Worm (Caenorhabditis elegans) whole organism, L1 larva: ENCODE measurements around the gene unc-129.
A peak's percentile ranks its signal among the peaks of the same experiment; 100 is the strongest.

Experiments used
- C04F5.9 ChIP-seq: sonication (generic microtip); optimal IDR thresholded peaks from 2 replicates; lab custom pipeline; 2016; ENCODE audit warnings: missing genetic modification characterization, missing compliant biosample characterization
- C16A3.4 ChIP-seq: fragments of 150-350 bp; optimal IDR thresholded peaks from 2 replicates; lab custom pipeline; 2014; ENCODE audit warnings: missing biosample characterization, missing genetic modification characterization
- F16B12.6 ChIP-seq: fragments of 150-350 bp; optimal IDR thresholded peaks from 2 replicates; lab custom pipeline; 2014; ENCODE audit warnings: missing biosample characterization, missing genetic modification characterization
- aha-1 ChIP-seq: fragments of 150-350 bp; optimal IDR thresholded peaks from 2 replicates; lab custom pipeline; 2014; ENCODE audit warnings: missing biosample characterization, missing genetic modification characterization
- ama-1 ChIP-seq: fragments of 150-350 bp; optimal IDR thresholded peaks from 2 replicates; lab custom pipeline; 2014
- blmp-1 ChIP-seq: fragments of 150-350 bp; optimal IDR thresholded peaks from 2 replicates; lab custom pipeline; 2014; ENCODE audit warnings: missing biosample characterization, missing genetic modification characterization
- ceh-82 ChIP-seq, 3 experiments: fragments of 150-350 bp in 1 of 3; sonication (generic microtip) in 2 of 3; optimal IDR thresholded peaks; 2 replicates each; lab custom pipeline; 2014 to 2017; ENCODE audit warnings: missing biosample characterization in 3 of 3, missing genetic modification characterization in 3 of 3
- ceh-88 ChIP-seq: fragments of 200-800 bp; sonication (Bioruptor generic); IDR thresholded peaks from 2 replicates; pipeline ENCODE4 v1.3.6; 2022; ENCODE audit warnings: missing genetic modification characterization, missing compliant biosample characterization
- ces-1 ChIP-seq: fragments of 150-350 bp; optimal IDR thresholded peaks from 2 replicates; lab custom pipeline; 2014; ENCODE audit warnings: missing biosample characterization, missing genetic modification reagents, missing genetic modification characterization
- dpl-1 ChIP-seq, 3 experiments: fragments of 150-350 bp in 2 of 3; sonication (generic microtip) in 1 of 3; optimal IDR thresholded peaks; 2 replicates each; lab custom pipeline; 2014 to 2017; ENCODE audit warnings: missing biosample characterization in 3 of 3, missing genetic modification characterization in 3 of 3, missing genetic modification reagents in 3 of 3
- efl-1 ChIP-seq, 4 experiments: fragments of 150-350 bp; optimal IDR thresholded peaks in 3 of 4; peaks in 1 of 4; 1 replicate in 1 of 4; 2 replicates in 3 of 4; lab custom pipeline; 2014; ENCODE audit warnings: missing biosample characterization in 2 of 4, missing genetic modification characterization in 2 of 4, missing genetic modification reagents in 2 of 4
- efl-3 ChIP-seq: fragments of 200-800 bp; sonication (Bioruptor generic); optimal IDR thresholded peaks from 2 replicates; lab custom pipeline; 2018; ENCODE audit warnings: mild to moderate bottlenecking, missing genetic modification characterization, missing compliant biosample characterization
- egl-13 ChIP-seq: sonication (generic microtip); optimal IDR thresholded peaks from 2 replicates; lab custom pipeline; 2016; ENCODE audit warnings: missing genotype, missing genetic modification reagents, missing genetic modification characterization, missing compliant biosample characterization
- egl-27 ChIP-seq, 2 experiments: fragments of 150-350 bp in 1 of 2; sonication (generic microtip); optimal IDR thresholded peaks; 3 replicates each; lab custom pipeline; 2017 to 2018; ENCODE audit warnings: missing biosample characterization in 2 of 2, missing genetic modification characterization in 2 of 2, missing genetic modification reagents in 2 of 2
- elt-2 ChIP-seq: sonication (generic microtip); optimal IDR thresholded peaks from 2 replicates; lab custom pipeline; 2016; ENCODE audit warnings: missing genetic modification characterization, mild to moderate bottlenecking, inconsistent platforms, missing compliant biosample characterization, missing genetic modification reagents
- fkh-10 ChIP-seq: sonication (generic microtip); optimal IDR thresholded peaks from 2 replicates; lab custom pipeline; 2017; ENCODE audit warnings: missing biosample characterization, missing genetic modification reagents, missing genetic modification characterization
- fkh-4 ChIP-seq: sonication (generic microtip); optimal IDR thresholded peaks from 2 replicates; lab custom pipeline; 2016; ENCODE audit warnings: missing compliant biosample characterization, missing genetic modification characterization, borderline replicate concordance
- fkh-8 ChIP-seq: sonication (generic microtip); optimal IDR thresholded peaks from 2 replicates; lab custom pipeline; 2016; ENCODE audit warnings: mild to moderate bottlenecking, missing genetic modification characterization, missing compliant biosample characterization
- grh-1 ChIP-seq: fragments of 200-800 bp; sonication (Bioruptor generic); IDR thresholded peaks from 2 replicates; pipeline ENCODE4 v1.3.6; 2022; ENCODE audit warnings: missing genetic modification reagents, missing genetic modification characterization, missing compliant biosample characterization
- hpl-2 ChIP-seq: fragments of 150-350 bp; optimal IDR thresholded peaks from 2 replicates; lab custom pipeline; 2014; ENCODE audit warnings: missing biosample characterization, missing genetic modification reagents, missing genetic modification characterization
- jun-1 ChIP-seq: fragments of 150-350 bp; optimal IDR thresholded peaks from 2 replicates; lab custom pipeline; 2014; ENCODE audit warnings: missing biosample characterization, missing genetic modification reagents, missing genetic modification characterization
- lin-13 ChIP-seq: fragments of 150-350 bp; optimal IDR thresholded peaks from 2 replicates; lab custom pipeline; 2014; ENCODE audit warnings: missing biosample characterization, missing genetic modification reagents, missing genetic modification characterization
- lin-14 ChIP-seq: fragments of 200-800 bp; sonication (Bioruptor generic); optimal IDR thresholded peaks from 2 replicates; lab custom pipeline; 2018; ENCODE audit warnings: mild to moderate bottlenecking, missing genetic modification characterization, moderate library complexity, missing compliant biosample characterization
- lin-35 ChIP-seq, 2 experiments: fragments of 150-350 bp; optimal IDR thresholded peaks; 2 replicates each; lab custom pipeline; 2014; ENCODE audit warnings: missing biosample characterization in 2 of 2, missing genetic modification characterization in 2 of 2, missing genetic modification reagents in 2 of 2
- lin-39 ChIP-seq: fragments of 150-350 bp; optimal IDR thresholded peaks from 2 replicates; lab custom pipeline; 2014; ENCODE audit warnings: missing biosample characterization, missing genetic modification reagents, missing genetic modification characterization
- lir-3 ChIP-seq: sonication (generic microtip); optimal IDR thresholded peaks from 2 replicates; lab custom pipeline; 2016; ENCODE audit warnings: mild to moderate bottlenecking, missing genetic modification characterization, moderate library complexity, missing compliant biosample characterization; ENCODE audit not compliant: poor library complexity
- mab-9 ChIP-seq: fragments of 200-800 bp; sonication (Bioruptor generic); IDR thresholded peaks from 2 replicates; pipeline ENCODE4 v1.3.6; 2022; ENCODE audit warnings: missing genetic modification reagents, missing genetic modification characterization, missing compliant biosample characterization
- mdl-1 ChIP-seq, 2 experiments: fragments of 150-350 bp; optimal IDR thresholded peaks; 2 replicates each; lab custom pipeline; 2014 to 2017; ENCODE audit warnings: missing biosample characterization in 2 of 2, missing genetic modification characterization in 2 of 2, inconsistent platforms in 1 of 2
- mef-2 ChIP-seq: fragments of 150-350 bp; optimal IDR thresholded peaks from 2 replicates; lab custom pipeline; 2014; ENCODE audit warnings: missing biosample characterization, missing genetic modification characterization
- mep-1 ChIP-seq: fragments of 150-350 bp; optimal IDR thresholded peaks from 2 replicates; lab custom pipeline; 2014; ENCODE audit warnings: missing biosample characterization, missing genetic modification characterization
- nhr-11 ChIP-seq: fragments of 150-350 bp; optimal IDR thresholded peaks from 2 replicates; lab custom pipeline; 2014; ENCODE audit warnings: missing biosample characterization, missing genetic modification characterization
- nhr-237 ChIP-seq: fragments of 150-350 bp; optimal IDR thresholded peaks from 2 replicates; lab custom pipeline; 2014; ENCODE audit warnings: missing biosample characterization, missing genetic modification characterization
- nhr-47 ChIP-seq: sonication (generic microtip); optimal IDR thresholded peaks from 2 replicates; lab custom pipeline; 2016; ENCODE audit warnings: mild to moderate bottlenecking, missing genetic modification characterization, moderate library complexity, missing compliant biosample characterization
- nhr-76 ChIP-seq: sonication (generic microtip); optimal IDR thresholded peaks from 2 replicates; lab custom pipeline; 2017; ENCODE audit warnings: missing biosample characterization, missing genetic modification characterization
- nhr-85 ChIP-seq: sonication (generic microtip); peaks from one replicate; lab custom pipeline; 2016; ENCODE audit warnings: missing genetic modification characterization, inconsistent platforms, missing compliant biosample characterization
- nhr-90 ChIP-seq: sonication (generic microtip); optimal IDR thresholded peaks from 2 replicates; lab custom pipeline; 2016; ENCODE audit warnings: mild to moderate bottlenecking, missing genetic modification characterization, missing compliant biosample characterization; ENCODE audit not compliant: poor library complexity
- pax-3 ChIP-seq: fragments of 200-800 bp; sonication (Bioruptor generic); optimal IDR thresholded peaks from 2 replicates; lab custom pipeline; 2018; ENCODE audit warnings: mild to moderate bottlenecking, missing genetic modification characterization, moderate library complexity, missing compliant biosample characterization
- rnt-1 ChIP-seq: sonication (generic microtip); optimal IDR thresholded peaks from 2 replicates; lab custom pipeline; 2016; ENCODE audit warnings: mild to moderate bottlenecking, missing genetic modification characterization, moderate library complexity, missing compliant biosample characterization
- skn-1 ChIP-seq: fragments of 150-350 bp; optimal IDR thresholded peaks from 2 replicates; lab custom pipeline; 2014; ENCODE audit warnings: missing biosample characterization, missing genetic modification characterization
- snpc-4 ChIP-seq: fragments of 150-350 bp; optimal IDR thresholded peaks from 2 replicates; lab custom pipeline; 2014; ENCODE audit warnings: missing biosample characterization, missing genetic modification characterization
- sox-4 ChIP-seq: sonication (generic microtip); optimal IDR thresholded peaks from 2 replicates; lab custom pipeline; 2016; ENCODE audit warnings: missing genetic modification characterization, missing compliant biosample characterization
- sptf-1 ChIP-seq: fragments of 150-350 bp; optimal IDR thresholded peaks from 2 replicates; lab custom pipeline; 2014; ENCODE audit warnings: missing biosample characterization, missing genetic modification characterization
- sup-37 ChIP-seq: fragments of 200-800 bp; sonication (Bioruptor generic); optimal IDR thresholded peaks from 2 replicates; lab custom pipeline; 2018; ENCODE audit warnings: mild to moderate bottlenecking, missing genetic modification characterization, missing compliant biosample characterization
- swsn-7 ChIP-seq: sonication (generic microtip); optimal IDR thresholded peaks from 2 replicates; lab custom pipeline; 2016; ENCODE audit warnings: missing genetic modification characterization, missing compliant biosample characterization
- unc-86 ChIP-seq: sonication (generic microtip); optimal IDR thresholded peaks from 2 replicates; lab custom pipeline; 2016; ENCODE audit warnings: missing genetic modification characterization, missing compliant biosample characterization
- unc-98 ChIP-seq: fragments of 200-800 bp; sonication (Bioruptor generic); IDR thresholded peaks from 2 replicates; pipeline ENCODE4 v1.3.6; 2022; ENCODE audit warnings: missing genetic modification characterization, missing compliant biosample characterization
- vab-15 ChIP-seq: sonication (generic microtip); optimal IDR thresholded peaks from 2 replicates; lab custom pipeline; 2017; ENCODE audit warnings: missing genotype, mild to moderate bottlenecking, missing genetic modification characterization, missing compliant biosample characterization
- xbp-1 ChIP-seq: sonication (generic microtip); optimal IDR thresholded peaks from 2 replicates; lab custom pipeline; 2016; ENCODE audit warnings: missing genetic modification characterization, missing compliant biosample characterization
- zip-4 ChIP-seq: fragments of 200-800 bp; sonication (Bioruptor generic); optimal IDR thresholded peaks from 2 replicates; lab custom pipeline; 2018; ENCODE audit warnings: mild to moderate bottlenecking, missing genetic modification characterization, moderate library complexity, missing compliant biosample characterization
- ztf-11 ChIP-seq, 2 experiments: sonication (generic microtip); optimal IDR thresholded peaks; 2 replicates each; lab custom pipeline; 2016 to 2017; ENCODE audit warnings: missing genetic modification characterization in 2 of 2, missing biosample characterization in 1 of 2, missing compliant biosample characterization in 1 of 2

Gene unc-129

DNA sequence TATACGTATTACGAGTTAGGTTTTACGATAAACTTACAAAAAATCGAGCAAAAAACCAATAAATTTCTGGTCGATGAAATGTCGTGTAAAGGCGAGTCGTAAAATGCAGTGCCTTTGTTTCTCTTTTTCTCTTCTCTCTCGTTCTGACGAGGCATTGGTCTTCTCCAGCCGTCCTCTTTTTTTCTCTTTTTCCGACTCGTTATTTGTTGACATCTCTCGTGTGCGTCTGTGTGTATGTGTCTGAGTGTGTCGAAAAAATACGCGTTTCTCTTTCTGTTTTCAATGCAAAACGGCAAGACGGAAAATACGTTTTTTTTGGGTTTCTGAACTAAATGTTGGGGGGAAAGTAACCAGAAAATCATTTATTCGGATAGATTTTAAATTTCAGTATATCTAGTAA, 27.3 kb upstream of the unc-129 start, which contains the start of gene C53D6.6:
TSS of gene C53D6.6 (minus strand) at position 118 of the 400 bp plus-strand sequence.
- no peak for TF ChIP-seq unc-98
- TF ChIP-seq ces-1 = no peak
- no peak for TF ChIP-seq ama-1 (lab: Kevin White, UChicago)
- TF ChIP-seq efl-1 (optimal IDR thresholded peaks at IDR 0.05; lab: Kevin White, UChicago) = peak; percentile 5 to 17
- TF ChIP-seq efl-1 (GFP tag; optimal IDR thresholded peaks at IDR 0.05 in 1 of 2; lab: Kevin White, UChicago) = no peak
- TF ChIP-seq dpl-1 (GFP tag; optimal IDR thresholded peaks at IDR 0.05; lab: Kevin White, UChicago) = peak in 1 of 3 experiments; percentile 2
- peak; percentile 50 for TF ChIP-seq mep-1
- no peak for TF ChIP-seq xbp-1 (tag; lab: Kevin White, UChicago)
- no peak for TF ChIP-seq nhr-76 (tag; lab: Kevin White, UChicago)
- TF ChIP-seq F16B12.6 = peak; percentile 4
- TF ChIP-seq blmp-1 = peak; percentile 71
- no peak for TF ChIP-seq lin-13 (GFP tag; lab: Kevin White, UChicago)

DNA sequence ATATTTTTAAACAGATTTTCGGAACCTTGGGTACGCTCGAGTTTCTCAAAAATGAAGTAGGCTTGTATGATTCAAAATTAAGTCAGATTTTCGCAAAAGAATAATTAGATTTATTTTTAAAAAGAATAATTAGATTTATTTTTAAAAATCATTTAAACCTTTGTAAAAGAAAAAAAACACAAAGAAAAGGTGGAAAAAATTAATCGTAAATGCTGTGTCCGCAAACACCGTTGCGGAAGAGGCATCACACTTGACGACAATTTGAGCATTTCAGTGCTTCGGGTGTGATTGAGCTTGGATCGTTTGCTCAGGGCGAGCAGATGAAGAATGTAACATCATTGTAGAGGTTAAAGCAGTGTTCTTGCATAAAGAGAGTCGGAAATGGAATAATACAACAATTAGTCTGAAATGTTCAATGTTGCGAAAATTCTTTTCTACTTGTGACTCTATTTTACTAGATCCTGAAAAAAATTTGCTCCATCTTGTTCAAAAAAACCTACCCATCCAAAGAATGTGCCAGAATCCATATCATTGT, 16.1 kb upstream of the unc-129 start:
- peak; percentile 3 for TF ChIP-seq xbp-1 (tag; lab: Kevin White, UChicago)
- TF ChIP-seq lin-14 (GFP tag; lab: Kevin White, UChicago) = no peak
- no peak for TF ChIP-seq lin-39
- no peak for TF ChIP-seq C04F5.9
- TF ChIP-seq swsn-7 (tag; lab: Kevin White, UChicago) = peak; percentile 10
- TF ChIP-seq elt-2 (tag; lab: Kevin White, UChicago) = no peak
- no peak for TF ChIP-seq mef-2
- TF ChIP-seq lin-35 (GFP tag; optimal IDR thresholded peaks at IDR 0.05; lab: Kevin White, UChicago) = peak in 1 of 2 experiments; percentile 3
- peak; percentile 61 for TF ChIP-seq mep-1
- TF ChIP-seq egl-27 (tag; optimal IDR thresholded peaks at IDR 0.05; lab: Kevin White, UChicago) = no peak
- TF ChIP-seq rnt-1 = peak; percentile 24
- TF ChIP-seq sup-37 (GFP tag; lab: Kevin White, UChicago) = no peak
- TF ChIP-seq efl-1 (optimal IDR thresholded peaks at IDR 0.05; lab: Kevin White, UChicago) = peak; percentile 40 to 51
- TF ChIP-seq efl-1 (GFP tag; optimal IDR thresholded peaks at IDR 0.05 in 1 of 2; lab: Kevin White, UChicago) = peak; percentile 44 to 58
- TF ChIP-seq C16A3.4 (tag; lab: Kevin White, UChicago) = no peak
- TF ChIP-seq vab-15 (tag; lab: Kevin White, UChicago) = no peak
- no peak for TF ChIP-seq aha-1 (tag; lab: Kevin White, UChicago)
- no peak for TF ChIP-seq ztf-11 (tag; optimal IDR thresholded peaks at IDR 0.05; lab: Kevin White, UChicago)
- no peak for TF ChIP-seq mdl-1 (tag; optimal IDR thresholded peaks at IDR 0.05; lab: Kevin White, UChicago)
- TF ChIP-seq sox-4 (tag; lab: Kevin White, UChicago) = no peak
- TF ChIP-seq unc-98 = no peak
- TF ChIP-seq pax-3 (tag; lab: Kevin White, UChicago) = no peak
- TF ChIP-seq unc-86 (tag; lab: Kevin White, UChicago) = no peak
- TF ChIP-seq fkh-4 (tag; lab: Kevin White, UChicago) = no peak
- no peak for TF ChIP-seq mab-9 (GFP tag; lab: Robert Waterston, UW)
- no peak for TF ChIP-seq nhr-237 (tag; lab: Kevin White, UChicago)
- TF ChIP-seq nhr-90 (tag; lab: Kevin White, UChicago) = no peak
- no peak for TF ChIP-seq grh-1
- peak; percentile 66 for TF ChIP-seq nhr-85
- no peak for TF ChIP-seq ceh-82 (tag; optimal IDR thresholded peaks at IDR 0.05; lab: Kevin White, UChicago)
- TF ChIP-seq nhr-47 (tag; lab: Kevin White, UChicago) = no peak
- no peak for TF ChIP-seq ceh-88 (GFP tag; lab: Robert Waterston, UW)
- TF ChIP-seq hpl-2 = no peak
- no peak for TF ChIP-seq jun-1 (tag; lab: Kevin White, UChicago)
- TF ChIP-seq F16B12.6 = peak; percentile 85
- TF ChIP-seq skn-1 (tag; lab: Kevin White, UChicago) = no peak
- no peak for TF ChIP-seq sptf-1 (tag; lab: Kevin White, UChicago)
- TF ChIP-seq fkh-8 (tag; lab: Kevin White, UChicago) = no peak
- TF ChIP-seq fkh-10 (GFP tag; lab: Kevin White, UChicago) = no peak
- no peak for TF ChIP-seq lir-3 (tag; lab: Kevin White, UChicago)
- TF ChIP-seq egl-13 (tag; lab: Kevin White, UChicago) = no peak
- no peak for TF ChIP-seq efl-3 (GFP tag; lab: Kevin White, UChicago)
- no peak for TF ChIP-seq nhr-11 (tag; lab: Kevin White, UChicago)
- no peak for TF ChIP-seq snpc-4
- no peak for TF ChIP-seq nhr-76 (tag; lab: Kevin White, UChicago)
- TF ChIP-seq zip-4 (GFP tag; lab: Kevin White, UChicago) = no peak
